Fruit fly (Drosophila melanogaster) whole organism, embryonic: ENCODE data around the gene CG5886.

Experiments used
- Aef1 ChIP-seq: fragments of 200-800 bp; sonication (Bioruptor generic); IDR thresholded peaks from 3 replicates; pipeline ENCODE4 v1.3.6; 2022; ENCODE audit warnings: missing biosample characterization, missing genetic modification characterization
- Asciz ChIP-seq: fragments of 200-800 bp; sonication (Bioruptor generic); optimal IDR thresholded peaks from 2 replicates; lab custom pipeline; 2017; ENCODE audit warnings: missing biosample characterization, mild to moderate bottlenecking, missing genetic modification characterization, missing genetic modification reagents
- CG11093 ChIP-seq: fragments of 200-800 bp; sonication (Bioruptor generic); IDR thresholded peaks from 3 replicates; pipeline ENCODE4 v1.3.6; 2022; ENCODE audit warnings: missing biosample characterization, missing genetic modification characterization
- CG1233 ChIP-seq: fragments of 200-800 bp; sonication (Bioruptor generic); optimal IDR thresholded peaks from 4 replicates; lab custom pipeline; 2018; ENCODE audit warnings: missing biosample characterization, mild to moderate bottlenecking, missing genetic modification characterization
- CG13123 ChIP-seq: fragments of 200-800 bp; sonication (Bioruptor generic); optimal IDR thresholded peaks from 2 replicates; lab custom pipeline; 2016; ENCODE audit warnings: missing biosample characterization, missing genetic modification characterization
- CG13296 ChIP-seq: fragments of 200-800 bp; sonication (Bioruptor generic); optimal IDR thresholded peaks from 3 replicates; lab custom pipeline; 2018; ENCODE audit warnings: missing biosample characterization, mild to moderate bottlenecking, missing genetic modification characterization
- CG14441 ChIP-seq: fragments of 200-800 bp; sonication (Bioruptor generic); IDR thresholded peaks from 2 replicates; pipeline ENCODE4 v1.3.6; 2022; ENCODE audit warnings: missing biosample characterization, missing genetic modification characterization
- CG1529 ChIP-seq: fragments of 200-800 bp; sonication (Bioruptor generic); optimal IDR thresholded peaks from 3 replicates; lab custom pipeline; 2018; ENCODE audit warnings: missing biosample characterization, missing genetic modification characterization
- CG16815 ChIP-seq: fragments of 200-800 bp; sonication (Bioruptor generic); optimal IDR thresholded peaks from 3 replicates; lab custom pipeline; 2017; ENCODE audit warnings: missing biosample characterization, mild to moderate bottlenecking, missing genetic modification characterization
- CG2712 ChIP-seq: fragments of 200-800 bp; optimal IDR thresholded peaks from 3 replicates; lab custom pipeline; 2019; ENCODE audit warnings: missing biosample characterization, mild to moderate bottlenecking, missing genetic modification characterization, moderate library complexity
- CG30020 ChIP-seq: fragments of 200-800 bp; optimal IDR thresholded peaks from 2 replicates; lab custom pipeline; 2019; ENCODE audit warnings: missing biosample characterization, mild to moderate bottlenecking, missing genetic modification characterization, moderate library complexity
- CG31224 ChIP-seq: fragments of 200-800 bp; sonication (Bioruptor generic); IDR thresholded peaks from 2 replicates; pipeline ENCODE4 v1.3.6; 2022; ENCODE audit warnings: missing biosample characterization, missing genetic modification characterization
- CG31441 ChIP-seq: fragments of 200-800 bp; sonication (Bioruptor generic); IDR thresholded peaks from 2 replicates; pipeline ENCODE4 v1.3.6; 2022; ENCODE audit warnings: missing biosample characterization, missing genetic modification characterization
- CG33557 ChIP-seq: fragments of 200-800 bp; sonication (Bioruptor generic); optimal IDR thresholded peaks from 2 replicates; lab custom pipeline; 2019; ENCODE audit warnings: missing biosample characterization, mild to moderate bottlenecking, missing genetic modification characterization, moderate library complexity
- CG3407 ChIP-seq: fragments of 200-800 bp; sonication (Bioruptor generic); optimal IDR thresholded peaks from 2 replicates; lab custom pipeline; 2018; ENCODE audit warnings: missing biosample characterization, mild to moderate bottlenecking, missing genetic modification characterization
- CG6254 ChIP-seq: fragments of 200-800 bp; sonication (Bioruptor generic); optimal IDR thresholded peaks from 3 replicates; lab custom pipeline; 2017; ENCODE audit warnings: mild to moderate bottlenecking, missing biosample characterization, missing genetic modification reagents, missing genetic modification characterization
- CG8290 ChIP-seq, 3 experiments: fragments of 200-800 bp; sonication (Bioruptor generic); optimal IDR thresholded peaks; 2 replicates each; lab custom pipeline; 2016 to 2019; ENCODE audit warnings: missing biosample characterization in 3 of 3, missing genetic modification characterization in 3 of 3, mild to moderate bottlenecking in 2 of 3, moderate library complexity in 1 of 3
- E2f2 ChIP-seq: fragments of 200-800 bp; sonication (Bioruptor generic); IDR thresholded peaks from 2 replicates; pipeline ENCODE4 v1.3.6; 2022; ENCODE audit warnings: missing biosample characterization, missing genetic modification characterization
- Hr78 ChIP-seq, 2 experiments: fragments of 200-800 bp in 1 of 2; fragments of >200 bp in 1 of 2; sonication (Bioruptor generic) in 1 of 2; optimal IDR thresholded peaks; 2 replicates each; lab custom pipeline; 2017 to 2019; ENCODE audit warnings: missing biosample characterization in 2 of 2, missing genetic modification characterization in 2 of 2, mild to moderate bottlenecking in 1 of 2, moderate library complexity in 1 of 2
- Kr ChIP-seq: fragments of 200-800 bp; sonication (Bioruptor generic); optimal IDR thresholded peaks from 2 replicates; lab custom pipeline; 2017; ENCODE audit warnings: missing biosample characterization, mild to moderate bottlenecking, missing genetic modification characterization
- Mes4 ChIP-seq: fragments of 200-800 bp; sonication (Bioruptor generic); optimal IDR thresholded peaks from 2 replicates; lab custom pipeline; 2016; ENCODE audit warnings: missing biosample characterization, missing genetic modification characterization
- Nf-YC ChIP-seq: fragments of 200-800 bp; optimal IDR thresholded peaks from 3 replicates; lab custom pipeline; 2019; ENCODE audit warnings: missing biosample characterization, mild to moderate bottlenecking, missing genetic modification characterization, moderate library complexity
- Ptx1 ChIP-seq: fragments of 200-800 bp; sonication (Bioruptor generic); IDR thresholded peaks from 2 replicates; pipeline ENCODE4 v1.3.6; 2022; ENCODE audit warnings: missing biosample characterization, missing genetic modification characterization
- Side ChIP-seq: fragments of 200-800 bp; sonication (Bioruptor generic); optimal IDR thresholded peaks from 2 replicates; lab custom pipeline; 2016; ENCODE audit warnings: missing biosample characterization, missing genetic modification characterization
- Stat92E ChIP-seq, 3 experiments: fragments of >200 bp in 2 of 3; fragments of 200-800 bp in 1 of 3; sonication (Bioruptor generic) in 1 of 3; optimal IDR thresholded peaks; 2 replicates each; lab custom pipeline; 2017 to 2019; ENCODE audit warnings: missing biosample characterization in 3 of 3, missing genetic modification characterization in 3 of 3, mild to moderate bottlenecking in 1 of 3, moderate library complexity in 1 of 3
- Trl ChIP-seq, 3 experiments: fragments of >200 bp in 2 of 3; fragments of 200-800 bp in 1 of 3; sonication (Bioruptor generic) in 1 of 3; optimal IDR thresholded peaks; 2 replicates in 1 of 3; 3 replicates in 2 of 3; lab custom pipeline; 2016 to 2017; ENCODE audit warnings: missing biosample characterization in 1 of 3, missing genetic modification characterization in 1 of 3
- YL-1 ChIP-seq: fragments of 200-800 bp; sonication (Bioruptor generic); optimal IDR thresholded peaks from 3 replicates; lab custom pipeline; 2017; ENCODE audit warnings: missing biosample characterization, mild to moderate bottlenecking, missing genetic modification characterization
- ac ChIP-seq: fragments of 200-800 bp; sonication (Bioruptor generic); optimal IDR thresholded peaks from 3 replicates; lab custom pipeline; 2017; ENCODE audit warnings: missing biosample characterization, mild to moderate bottlenecking, missing genetic modification characterization
- dm ChIP-seq: fragments of 200-800 bp; sonication (Bioruptor generic); optimal IDR thresholded peaks from 3 replicates; lab custom pipeline; 2016; ENCODE audit warnings: missing biosample characterization, missing genetic modification characterization
- fd102C ChIP-seq: fragments of 200-800 bp; sonication (Bioruptor generic); optimal IDR thresholded peaks from 2 replicates; lab custom pipeline; 2018; ENCODE audit warnings: missing biosample characterization, mild to moderate bottlenecking, missing genetic modification characterization, moderate library complexity
- gce ChIP-seq: fragments of 200-800 bp; sonication (Bioruptor generic); IDR thresholded peaks from 3 replicates; pipeline ENCODE4 v1.3.6; 2022; ENCODE audit warnings: missing biosample characterization, missing genetic modification characterization
- gcm ChIP-seq: fragments of 200-800 bp; sonication (Bioruptor generic); optimal IDR thresholded peaks from 2 replicates; lab custom pipeline; 2019; ENCODE audit warnings: missing biosample characterization, mild to moderate bottlenecking, missing genetic modification characterization, moderate library complexity
- gro ChIP-seq: fragments of 200-800 bp; sonication (Bioruptor generic); optimal IDR thresholded peaks from 2 replicates; lab custom pipeline; 2016; ENCODE audit warnings: missing biosample characterization, missing genetic modification characterization
- jumu ChIP-seq: fragments of 200-800 bp; sonication (Bioruptor generic); optimal IDR thresholded peaks from 3 replicates; lab custom pipeline; 2016; ENCODE audit warnings: missing biosample characterization, missing genetic modification characterization
- pfk ChIP-seq: fragments of 200-800 bp; sonication (Bioruptor generic); optimal IDR thresholded peaks from 2 replicates; lab custom pipeline; 2018; ENCODE audit warnings: missing biosample characterization, mild to moderate bottlenecking, missing genetic modification characterization, moderate library complexity
- pum ChIP-seq: fragments of 200-800 bp; sonication (Bioruptor generic); optimal IDR thresholded peaks from 2 replicates; lab custom pipeline; 2016; ENCODE audit warnings: missing biosample characterization, missing genetic modification characterization
- run ChIP-seq: fragments of 200-800 bp; sonication (Bioruptor generic); optimal IDR thresholded peaks from 3 replicates; lab custom pipeline; 2018; ENCODE audit warnings: missing biosample characterization, mild to moderate bottlenecking, missing genetic modification characterization
- seq ChIP-seq: fragments of 200-800 bp; sonication (Bioruptor generic); IDR thresholded peaks from 2 replicates; pipeline ENCODE4 v1.3.6; 2022; ENCODE audit warnings: missing biosample characterization, missing genetic modification characterization
- sima ChIP-seq: fragments of 200-800 bp; sonication (Bioruptor generic); optimal IDR thresholded peaks from 2 replicates; lab custom pipeline; 2016; ENCODE audit warnings: missing biosample characterization, missing genetic modification characterization
- sob ChIP-seq: fragments of 200-800 bp; sonication (Bioruptor generic); IDR thresholded peaks from 2 replicates; pipeline ENCODE4 v1.3.6; 2022; ENCODE audit warnings: missing biosample characterization, missing genetic modification characterization
- trh ChIP-seq: fragments of 200-800 bp; sonication (Bioruptor generic); optimal IDR thresholded peaks from 2 replicates; lab custom pipeline; 2016; ENCODE audit warnings: missing biosample characterization, missing genetic modification characterization
- tup ChIP-seq: fragments of 200-800 bp; sonication (Bioruptor generic); optimal IDR thresholded peaks from 2 replicates; lab custom pipeline; 2016; ENCODE audit warnings: missing biosample characterization, mild to moderate bottlenecking, missing genetic modification characterization, moderate library complexity

Gene CG5886

DNA sequence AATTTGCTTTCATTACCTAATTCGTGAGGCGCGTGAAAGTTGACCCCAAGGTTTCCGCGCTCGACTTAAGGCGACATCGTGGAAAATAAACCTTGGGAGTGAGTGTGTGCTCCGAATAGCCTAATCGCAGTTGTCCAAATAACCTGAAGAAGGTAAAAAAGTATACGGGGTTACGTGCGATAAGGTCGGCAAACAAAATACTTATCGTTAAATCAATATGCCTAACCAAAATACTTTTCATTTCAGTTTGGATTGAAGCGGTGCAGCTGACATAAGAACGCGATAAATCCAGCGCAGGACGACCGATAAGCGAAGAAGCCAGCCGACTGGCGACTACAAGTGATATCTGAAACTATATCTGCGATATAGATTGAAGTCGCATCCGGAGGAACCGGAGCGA, 33.7 kb downstream of the CG5886 start (continued):
- TF ChIP-seq gcm (peak; percentile 27), Trl (optimal IDR thresholded peaks at IDR 0.05; lab: Kevin White, UChicago) (no peak), Trl (GFP tag; optimal IDR thresholded peaks at IDR 0.05; lab: Kevin White, UChicago) (peak; percentile 39), Hr78 (GFP tag; optimal IDR thresholded peaks at IDR 0.05; lab: Kevin White, UChicago) (peak in 1 of 2 experiments; percentile 96), Ptx1 (GFP tag; lab: Robert Waterston, UW) (no peak), Kr (GFP tag; lab: Kevin White, UChicago) (peak; percentile 82), CG13123 (GFP tag; lab: Kevin White, UChicago) (no peak), ac (GFP tag; lab: Kevin White, UChicago) (peak; percentile 68), CG14441 (GFP tag; lab: Robert Waterston, UW) (0 out of 2 replicates have a peak, but pooled peaks have one; percentile 19), CG31441 (no peak; the same call in 1 of the 2 replicates), pfk (GFP tag; lab: Kevin White, UChicago) (peak; percentile 24), CG2712 (tag; lab: Kevin White, UChicago) (peak; percentile 31), pum (GFP tag; lab: Kevin White, UChicago) (no peak), Asciz (GFP tag; lab: Kevin White, UChicago) (peak; percentile 51), Stat92E (GFP tag; optimal IDR thresholded peaks at IDR 0.05; lab: Kevin White, UChicago) (no peak), jumu (no peak), tup (GFP tag; lab: Kevin White, UChicago) (no peak), gce (GFP tag; lab: Robert Waterston, UW) (0 out of 3 replicates have a peak, but pooled peaks have one; percentile 35), trh (GFP tag; lab: Kevin White, UChicago) (no peak), CG1529 (peak; percentile 69), CG8290 (GFP tag; optimal IDR thresholded peaks at IDR 0.05; lab: Kevin White, UChicago) (no peak), CG8290 (tag; optimal IDR thresholded peaks at IDR 0.05; lab: Kevin White, UChicago) (peak in 1 of 2 experiments; percentile 71), seq (GFP tag; lab: Robert Waterston, UW) (peak; percentile 8; the same call in 1 of the 2 replicates), CG6254 (peak; percentile 41), sob (GFP tag; lab: Robert Waterston, UW) (no peak), CG16815 (no peak), Mes4 (GFP tag; lab: Kevin White, UChicago) (peak; percentile 44), E2f2 (GFP tag; lab: Robert Waterston, UW) (0 out of 2 replicates have a peak, but pooled peaks have one; percentile 27), CG13296 (no peak), CG1233 (GFP tag; lab: Kevin White, UChicago) (peak; percentile 42), fd102C (GFP tag; lab: Kevin White, UChicago) (peak; percentile 34), CG33557 (peak; percentile 77), CG31224 (GFP tag; lab: Robert Waterston, UW) (no peak), sima (GFP tag; lab: Kevin White, UChicago) (no peak), Side (GFP tag; lab: Kevin White, UChicago) (peak; percentile 35), Aef1 (GFP tag; lab: Robert Waterston, UW) (no peak), CG11093 (GFP tag; lab: Robert Waterston, UW) (no peak), CG3407 (peak; percentile 75), dm (GFP tag; lab: Kevin White, UChicago) (no peak), CG30020 (tag; lab: Kevin White, UChicago) (no peak), run (tag; lab: Kevin White, UChicago) (no peak), Nf-YC (tag; lab: Kevin White, UChicago) (no peak), YL-1 (GFP tag; lab: Kevin White, UChicago) (peak; percentile 18), gro (GFP tag; lab: Kevin White, UChicago) (no peak)
